Worm (Caenorhabditis elegans): ENCODE data around the gene Y73B3A.4.
"Not testable (repeated sequence)": the region's sequence is repeated elsewhere in the genome, so short reads cannot be mapped to it uniquely, and the experiment has no call there.

Y73B3A.4 gene

ce11 chrX:114400-114799 lies 9.8 kb upstream of the Y73B3A.4 start, which contains the start of gene fbxa-221:
fbxa-221 (plus strand) TSS chrX:114700.
- TF ChIP-seq zag-1 (tag; optimal IDR thresholded peaks at IDR 0.05); ZK337.2 (GFP tag; IDR thresholded peaks at IDR 0.05); vab-7 (GFP tag; IDR thresholded peaks at IDR 0.05): not testable (repeated sequence)

- TF ChIP-seq Y105C5A.15 (GFP tag; IDR thresholded peaks at IDR 0.05); fos-1 (tag; optimal IDR thresholded peaks at IDR 0.05); set-16 (GFP tag; IDR thresholded peaks at IDR 0.05): not testable (repeated sequence)
These were observed 4.4 kb upstream of the Y73B3A.4 start, which contains the start of gene elk-2 for ce11 chrX:108929-109328. elk-2 (minus strand) TSS chrX:109029.

ce11 chrX:88905-89304 lies 15.7 kb downstream of the Y73B3A.4 start:
- no peak for TF ChIP-seq ceh-32 (tag; optimal IDR thresholded peaks at IDR 0.05; ENCODE audit: poor library complexity)

- TF ChIP-seq lin-13 (GFP tag; optimal IDR thresholded peaks at IDR 0.05), result no peak
- TF ChIP-seq spr-1 (tag; optimal IDR thresholded peaks at IDR 0.05), result no peak
- no peak for TF ChIP-seq daf-8 (GFP tag; IDR thresholded peaks at IDR 0.05)
- peak; percentile 79 for TF ChIP-seq ceh-28 (tag; optimal IDR thresholded peaks at IDR 0.05)
These were observed 20.0 kb downstream of the Y73B3A.4 start for ce11 chrX:84602-85001.

ce11 chrX:59084-59483 lies 45.5 kb downstream of the Y73B3A.4 start:
- TF ChIP-seq saeg-2 (GFP tag; IDR thresholded peaks at IDR 0.05), result 0 out of 2 replicates have a peak, but pooled peaks have one; percentile 40
- TF ChIP-seq lsy-2 (tag; optimal IDR thresholded peaks at IDR 0.05), result peak in 1 of 2 experiments; percentile 48
- TF ChIP-seq dpl-1 (GFP tag; optimal IDR thresholded peaks at IDR 0.05), result peak; percentile 51
- TF ChIP-seq hmg-1.1 (GFP tag; IDR thresholded peaks at IDR 0.05), result peak; percentile 55
- TF ChIP-seq zfp-3 (GFP tag; conservative IDR thresholded peaks at IDR 0.05), result 0 out of 2 replicates have a peak, but pooled peaks have one; percentile 26
- 0 out of 2 replicates have a peak, but pooled peaks have one; percentile 23 for TF ChIP-seq php-3 (GFP tag; IDR thresholded peaks at IDR 0.05)
- TF ChIP-seq dmd-6 (GFP tag; IDR thresholded peaks at IDR 0.05), result peak; percentile 52
- not testable (repeated sequence) for TF ChIP-seq daf-16 (GFP tag; optimal IDR thresholded peaks at IDR 0.05)
- TF ChIP-seq daf-16 (tag; optimal IDR thresholded peaks at IDR 0.05), result peak; percentile 6
- TF ChIP-seq dmd-9 (GFP tag; IDR thresholded peaks at IDR 0.05), result peak; percentile 61; the same call in 1 of the 2 replicates
- peak; percentile 41 for TF ChIP-seq rbr-2 (tag; optimal IDR thresholded peaks at IDR 0.05)
- peak; percentile 95 for TF ChIP-seq lin-38 (GFP tag; IDR thresholded peaks at IDR 0.05)
- TF ChIP-seq mep-1 (tag; optimal IDR thresholded peaks at IDR 0.05), result peak; percentile 0

ce11 chrX:47484-47883 lies 57.1 kb downstream of the Y73B3A.4 start, which contains the start of gene Y73B3A.20:
Y73B3A.20 (plus strand) TSS chrX:47690.
- peak; percentile 17 for TF ChIP-seq aha-1 (tag)

ce11 chrX:46833-47232 lies 57.7 kb downstream of the Y73B3A.4 start, which contains the start of gene Y73B3A.1:
Y73B3A.1 (minus strand) TSS chrX:46933.
- not testable (repeated sequence) for TF ChIP-seq zag-1 (tag; optimal IDR thresholded peaks at IDR 0.05); snpc-1.2 (GFP tag; IDR thresholded peaks at IDR 0.05); fkh-10 (GFP tag; optimal IDR thresholded peaks at IDR 0.05)
